Worm (Caenorhabditis elegans) whole organism, L1 larva: ENCODE data around the gene spp-10.

ENCODE experiments used
- C16A3.4 ChIP-seq: fragments of 150-350 bp; optimal IDR thresholded peaks from 2 replicates; lab custom pipeline; 2014; ENCODE audit warnings: missing biosample characterization, missing genetic modification characterization
- C34B4.2 ChIP-seq: sonication (generic microtip); optimal IDR thresholded peaks from 2 replicates; lab custom pipeline; 2017; ENCODE audit warnings: mild to moderate bottlenecking, missing genetic modification characterization, missing compliant biosample characterization
- F16B12.6 ChIP-seq: fragments of 150-350 bp; optimal IDR thresholded peaks from 2 replicates; lab custom pipeline; 2014; ENCODE audit warnings: missing biosample characterization, missing genetic modification characterization
- aha-1 ChIP-seq: fragments of 150-350 bp; optimal IDR thresholded peaks from 2 replicates; lab custom pipeline; 2014; ENCODE audit warnings: missing biosample characterization, missing genetic modification characterization
- alr-1 ChIP-seq: fragments of 200-800 bp; sonication (Bioruptor generic); optimal IDR thresholded peaks from 2 replicates; lab custom pipeline; 2018; ENCODE audit warnings: borderline replicate concordance, mild to moderate bottlenecking, missing genetic modification characterization, missing compliant biosample characterization
- aly-2 ChIP-seq: fragments of 150-350 bp; optimal IDR thresholded peaks from 2 replicates; lab custom pipeline; 2014; ENCODE audit warnings: missing biosample characterization, missing genetic modification characterization
- ama-1 ChIP-seq: fragments of 150-350 bp; optimal IDR thresholded peaks from 2 replicates; lab custom pipeline; 2014
- blmp-1 ChIP-seq: fragments of 150-350 bp; optimal IDR thresholded peaks from 2 replicates; lab custom pipeline; 2014; ENCODE audit warnings: missing biosample characterization, missing genetic modification characterization
- dpl-1 ChIP-seq, 3 experiments: fragments of 150-350 bp in 2 of 3; sonication (generic microtip) in 1 of 3; optimal IDR thresholded peaks; 2 replicates each; lab custom pipeline; 2014 to 2017; ENCODE audit warnings: missing biosample characterization in 3 of 3, missing genetic modification characterization in 3 of 3, missing genetic modification reagents in 3 of 3
- dsc-1 ChIP-seq: sonication (generic microtip); optimal IDR thresholded peaks from 2 replicates; lab custom pipeline; 2016; ENCODE audit warnings: mild to moderate bottlenecking, missing genetic modification characterization, missing compliant biosample characterization
- efl-3 ChIP-seq: fragments of 200-800 bp; sonication (Bioruptor generic); optimal IDR thresholded peaks from 2 replicates; lab custom pipeline; 2018; ENCODE audit warnings: mild to moderate bottlenecking, missing genetic modification characterization, missing compliant biosample characterization
- egl-27 ChIP-seq, 2 experiments: fragments of 150-350 bp in 1 of 2; sonication (generic microtip); optimal IDR thresholded peaks; 3 replicates each; lab custom pipeline; 2017 to 2018; ENCODE audit warnings: missing biosample characterization in 2 of 2, missing genetic modification characterization in 2 of 2, missing genetic modification reagents in 2 of 2
- elt-2 ChIP-seq: sonication (generic microtip); optimal IDR thresholded peaks from 2 replicates; lab custom pipeline; 2016; ENCODE audit warnings: missing genetic modification characterization, mild to moderate bottlenecking, inconsistent platforms, missing compliant biosample characterization, missing genetic modification reagents
- ets-5 ChIP-seq: fragments of 200-800 bp; sonication (Bioruptor generic); IDR thresholded peaks from 2 replicates; pipeline ENCODE4 v1.3.6; 2022; ENCODE audit warnings: missing genetic modification characterization, missing compliant biosample characterization
- grh-1 ChIP-seq: fragments of 200-800 bp; sonication (Bioruptor generic); IDR thresholded peaks from 2 replicates; pipeline ENCODE4 v1.3.6; 2022; ENCODE audit warnings: missing genetic modification reagents, missing genetic modification characterization, missing compliant biosample characterization
- hlh-17 ChIP-seq: fragments of 200-800 bp; sonication (Bioruptor generic); optimal IDR thresholded peaks from 2 replicates; lab custom pipeline; 2018; ENCODE audit warnings: missing genetic modification characterization, mild to moderate bottlenecking, missing compliant biosample characterization, moderate library complexity, borderline replicate concordance
- hlh-4 ChIP-seq: sonication (generic microtip); optimal IDR thresholded peaks from 2 replicates; lab custom pipeline; 2016; ENCODE audit warnings: mild to moderate bottlenecking, missing genetic modification characterization, missing compliant biosample characterization
- hpl-2 ChIP-seq: fragments of 150-350 bp; optimal IDR thresholded peaks from 2 replicates; lab custom pipeline; 2014; ENCODE audit warnings: missing biosample characterization, missing genetic modification reagents, missing genetic modification characterization
- irx-1 ChIP-seq: sonication (generic microtip); optimal IDR thresholded peaks from 2 replicates; lab custom pipeline; 2016; ENCODE audit warnings: missing genetic modification characterization, missing compliant biosample characterization
- isw-1 ChIP-seq: fragments of 200-800 bp; sonication (Bioruptor generic); IDR thresholded peaks from 2 replicates; pipeline ENCODE4 v1.3.6; 2022; ENCODE audit warnings: missing genetic modification characterization, missing compliant biosample characterization
- jun-1 ChIP-seq: fragments of 150-350 bp; optimal IDR thresholded peaks from 2 replicates; lab custom pipeline; 2014; ENCODE audit warnings: missing biosample characterization, missing genetic modification reagents, missing genetic modification characterization
- lin-13 ChIP-seq: fragments of 150-350 bp; optimal IDR thresholded peaks from 2 replicates; lab custom pipeline; 2014; ENCODE audit warnings: missing biosample characterization, missing genetic modification reagents, missing genetic modification characterization
- lin-14 ChIP-seq: fragments of 200-800 bp; sonication (Bioruptor generic); optimal IDR thresholded peaks from 2 replicates; lab custom pipeline; 2018; ENCODE audit warnings: mild to moderate bottlenecking, missing genetic modification characterization, moderate library complexity, missing compliant biosample characterization
- lin-39 ChIP-seq: fragments of 150-350 bp; optimal IDR thresholded peaks from 2 replicates; lab custom pipeline; 2014; ENCODE audit warnings: missing biosample characterization, missing genetic modification reagents, missing genetic modification characterization
- lir-3 ChIP-seq: sonication (generic microtip); optimal IDR thresholded peaks from 2 replicates; lab custom pipeline; 2016; ENCODE audit warnings: mild to moderate bottlenecking, missing genetic modification characterization, moderate library complexity, missing compliant biosample characterization; ENCODE audit not compliant: poor library complexity
- mdl-1 ChIP-seq, 2 experiments: fragments of 150-350 bp; optimal IDR thresholded peaks; 2 replicates each; lab custom pipeline; 2014 to 2017; ENCODE audit warnings: missing biosample characterization in 2 of 2, missing genetic modification characterization in 2 of 2, inconsistent platforms in 1 of 2
- mep-1 ChIP-seq: fragments of 150-350 bp; optimal IDR thresholded peaks from 2 replicates; lab custom pipeline; 2014; ENCODE audit warnings: missing biosample characterization, missing genetic modification characterization
- nhr-12 ChIP-seq: sonication (generic microtip); optimal IDR thresholded peaks from 2 replicates; lab custom pipeline; 2017; ENCODE audit warnings: missing biosample characterization, missing genetic modification characterization
- nhr-237 ChIP-seq: fragments of 150-350 bp; optimal IDR thresholded peaks from 2 replicates; lab custom pipeline; 2014; ENCODE audit warnings: missing biosample characterization, missing genetic modification characterization
- nhr-71 ChIP-seq: sonication (generic microtip); optimal IDR thresholded peaks from 2 replicates; lab custom pipeline; 2016; ENCODE audit warnings: mild to moderate bottlenecking, missing genetic modification characterization, moderate library complexity, missing compliant biosample characterization
- nhr-76 ChIP-seq: sonication (generic microtip); optimal IDR thresholded peaks from 2 replicates; lab custom pipeline; 2017; ENCODE audit warnings: missing biosample characterization, missing genetic modification characterization
- nhr-77 ChIP-seq: fragments of 150-350 bp; optimal IDR thresholded peaks from 2 replicates; lab custom pipeline; 2014; ENCODE audit warnings: missing biosample characterization, missing genetic modification characterization
- nhr-84 ChIP-seq: sonication (generic microtip); optimal IDR thresholded peaks from 2 replicates; lab custom pipeline; 2017; ENCODE audit warnings: missing biosample characterization, missing genetic modification characterization
- nhr-90 ChIP-seq: sonication (generic microtip); optimal IDR thresholded peaks from 2 replicates; lab custom pipeline; 2016; ENCODE audit warnings: mild to moderate bottlenecking, missing genetic modification characterization, missing compliant biosample characterization; ENCODE audit not compliant: poor library complexity
- pag-3 ChIP-seq: sonication (generic microtip); optimal IDR thresholded peaks from 2 replicates; lab custom pipeline; 2017; ENCODE audit warnings: missing genetic modification characterization, mild to moderate bottlenecking, missing compliant biosample characterization, antibody characterized with exemption, borderline replicate concordance; ENCODE audit not compliant: insufficient read depth
- pax-3 ChIP-seq: fragments of 200-800 bp; sonication (Bioruptor generic); optimal IDR thresholded peaks from 2 replicates; lab custom pipeline; 2018; ENCODE audit warnings: mild to moderate bottlenecking, missing genetic modification characterization, moderate library complexity, missing compliant biosample characterization
- rnt-1 ChIP-seq: sonication (generic microtip); optimal IDR thresholded peaks from 2 replicates; lab custom pipeline; 2016; ENCODE audit warnings: mild to moderate bottlenecking, missing genetic modification characterization, moderate library complexity, missing compliant biosample characterization
- snpc-4 ChIP-seq: fragments of 150-350 bp; optimal IDR thresholded peaks from 2 replicates; lab custom pipeline; 2014; ENCODE audit warnings: missing biosample characterization, missing genetic modification characterization
- snu-23 ChIP-seq: sonication (generic microtip); optimal IDR thresholded peaks from 2 replicates; lab custom pipeline; 2016; ENCODE audit warnings: missing genetic modification characterization, missing compliant biosample characterization
- swsn-7 ChIP-seq: sonication (generic microtip); optimal IDR thresholded peaks from 2 replicates; lab custom pipeline; 2016; ENCODE audit warnings: missing genetic modification characterization, missing compliant biosample characterization
- tbx-2 ChIP-seq: sonication (generic microtip); optimal IDR thresholded peaks from 2 replicates; lab custom pipeline; 2016; ENCODE audit warnings: missing genetic modification characterization, missing compliant biosample characterization
- unc-130 ChIP-seq: fragments of 150-350 bp; optimal IDR thresholded peaks from 2 replicates; lab custom pipeline; 2017; ENCODE audit warnings: missing biosample characterization, missing genetic modification characterization, inconsistent platforms
- unc-86 ChIP-seq: sonication (generic microtip); optimal IDR thresholded peaks from 2 replicates; lab custom pipeline; 2016; ENCODE audit warnings: missing genetic modification characterization, missing compliant biosample characterization
- unc-98 ChIP-seq: fragments of 200-800 bp; sonication (Bioruptor generic); IDR thresholded peaks from 2 replicates; pipeline ENCODE4 v1.3.6; 2022; ENCODE audit warnings: missing genetic modification characterization, missing compliant biosample characterization
- xbp-1 ChIP-seq: sonication (generic microtip); optimal IDR thresholded peaks from 2 replicates; lab custom pipeline; 2016; ENCODE audit warnings: missing genetic modification characterization, missing compliant biosample characterization
- zag-1 ChIP-seq: fragments of 150-350 bp; optimal IDR thresholded peaks from 2 replicates; lab custom pipeline; 2014; ENCODE audit warnings: missing biosample characterization, missing genetic modification characterization
- ztf-11 ChIP-seq, 2 experiments: sonication (generic microtip); optimal IDR thresholded peaks; 2 replicates each; lab custom pipeline; 2016 to 2017; ENCODE audit warnings: missing genetic modification characterization in 2 of 2, missing biosample characterization in 1 of 2, missing compliant biosample characterization in 1 of 2
- ztf-4 ChIP-seq: fragments of 150-350 bp; optimal IDR thresholded peaks from 2 replicates; lab custom pipeline; 2014; ENCODE audit warnings: missing biosample characterization, missing genetic modification characterization

spp-10 gene

DNA sequence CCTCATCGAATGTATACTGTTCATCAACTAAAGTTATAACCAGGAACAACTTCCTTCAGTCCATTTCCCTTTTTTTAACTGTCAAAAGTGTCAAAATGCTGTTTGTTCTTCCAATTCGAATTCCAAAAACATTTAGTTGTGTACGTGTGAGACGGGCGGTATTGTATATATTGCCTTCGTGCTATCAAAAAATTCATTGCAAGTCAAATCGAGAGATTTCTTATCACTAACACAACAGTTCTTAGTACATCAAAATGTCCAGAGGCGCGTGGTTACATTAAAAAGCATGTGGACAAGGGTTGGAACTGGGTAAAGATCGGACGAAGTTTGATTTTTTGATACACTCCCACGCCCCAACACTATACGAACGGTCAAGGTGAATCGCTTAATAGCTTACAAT is 51.4 kb downstream of the spp-10 start (continued):
- TF ChIP-seq ztf-11 (tag; optimal IDR thresholded peaks at IDR 0.05; lab: Kevin White, UChicago) = no peak
- no peak for TF ChIP-seq unc-86 (tag; lab: Kevin White, UChicago)
- TF ChIP-seq C34B4.2 (tag; lab: Kevin White, UChicago) = no peak
- TF ChIP-seq tbx-2 = no peak
- peak; percentile 75 for TF ChIP-seq blmp-1
- peak; percentile 31 for TF ChIP-seq jun-1
- no peak for TF ChIP-seq xbp-1 (tag; lab: Kevin White, UChicago)
- no peak for TF ChIP-seq pag-3 (tag; lab: Kevin White, UChicago)
- no peak for TF ChIP-seq efl-3 (GFP tag; lab: Kevin White, UChicago)
- TF ChIP-seq nhr-71 = peak; percentile 55
- no peak for TF ChIP-seq unc-98
- peak; percentile 39; the same call in 1 of the 2 replicates for TF ChIP-seq grh-1 (GFP tag; lab: Robert Waterston, UW)
- TF ChIP-seq ztf-4 (tag; lab: Kevin White, UChicago) = peak; percentile 32
- TF ChIP-seq unc-130 (tag; lab: Kevin White, UChicago) = peak; percentile 72
- TF ChIP-seq nhr-90 (tag; lab: Kevin White, UChicago) = peak; percentile 62
- TF ChIP-seq lin-14 (GFP tag; lab: Kevin White, UChicago) = peak; percentile 65
- peak in 1 of 2 experiments; percentile 87 for TF ChIP-seq mdl-1 (tag; optimal IDR thresholded peaks at IDR 0.05; lab: Kevin White, UChicago)

DNA sequence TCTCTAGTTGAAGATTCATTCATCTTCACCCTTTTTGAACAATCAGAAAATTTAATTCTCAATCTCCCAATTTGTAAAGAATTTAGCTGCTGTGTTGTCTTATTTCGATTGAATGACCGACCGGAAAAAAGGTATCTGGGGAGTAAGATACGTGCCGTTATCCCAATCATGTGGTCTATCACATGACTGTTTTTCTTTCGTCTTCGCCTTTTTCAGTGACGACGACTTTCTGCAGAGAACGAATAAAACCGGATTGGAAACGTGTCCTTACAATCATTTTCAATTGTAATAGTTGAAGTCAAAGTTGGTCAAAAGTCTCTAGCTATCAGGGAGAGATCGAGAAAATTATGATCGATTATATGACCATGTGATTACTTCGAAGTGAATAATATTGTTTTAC is 52.1 kb downstream of the spp-10 start:
- TF ChIP-seq unc-130 (tag; lab: Kevin White, UChicago) = peak; percentile 78
- no peak for TF ChIP-seq ztf-11 (tag; optimal IDR thresholded peaks at IDR 0.05; lab: Kevin White, UChicago)
- peak; percentile 22 for TF ChIP-seq jun-1
- no peak for TF ChIP-seq pax-3 (tag; lab: Kevin White, UChicago)
- TF ChIP-seq nhr-84 (tag; lab: Kevin White, UChicago) = no peak
- TF ChIP-seq dsc-1 (tag; lab: Kevin White, UChicago) = no peak
- peak; percentile 26 for TF ChIP-seq lin-13
- TF ChIP-seq aly-2 (tag; lab: Kevin White, UChicago) = no peak
- peak; percentile 69 for TF ChIP-seq irx-1 (tag; lab: Kevin White, UChicago)
- no peak for TF ChIP-seq ets-5 (GFP tag; lab: Robert Waterston, UW)
- TF ChIP-seq mep-1 (tag; lab: Kevin White, UChicago) = peak; percentile 77
- peak; percentile 29 for TF ChIP-seq ztf-4 (tag; lab: Kevin White, UChicago)
- peak; percentile 92 for TF ChIP-seq blmp-1
- peak; percentile 6 for TF ChIP-seq lir-3 (tag; lab: Kevin White, UChicago)
- TF ChIP-seq egl-27 (tag; optimal IDR thresholded peaks at IDR 0.05; lab: Kevin White, UChicago) = no peak
- no peak for TF ChIP-seq alr-1 (tag; lab: Kevin White, UChicago)
- TF ChIP-seq pag-3 (tag; lab: Kevin White, UChicago) = no peak
- no peak for TF ChIP-seq ama-1 (lab: Kevin White, UChicago)
- TF ChIP-seq elt-2 (tag; lab: Kevin White, UChicago) = no peak
- TF ChIP-seq nhr-237 (tag; lab: Kevin White, UChicago) = no peak
- peak; percentile 72 for TF ChIP-seq xbp-1 (tag; lab: Kevin White, UChicago)
- TF ChIP-seq C34B4.2 (tag; lab: Kevin White, UChicago) = no peak
- TF ChIP-seq lin-39 = no peak
- TF ChIP-seq hlh-17 (GFP tag; lab: Kevin White, UChicago) = no peak
- TF ChIP-seq isw-1 = no peak
- TF ChIP-seq C16A3.4 (tag; lab: Kevin White, UChicago) = peak; percentile 47
- peak; percentile 72 for TF ChIP-seq tbx-2
- TF ChIP-seq hlh-4 = no peak
- TF ChIP-seq F16B12.6 (tag; lab: Kevin White, UChicago) = no peak
- peak in 2 of 3 experiments; percentile 33 to 46 for TF ChIP-seq dpl-1 (GFP tag; optimal IDR thresholded peaks at IDR 0.05; lab: Kevin White, UChicago)
- TF ChIP-seq lin-14 (GFP tag; lab: Kevin White, UChicago) = peak; percentile 82
- TF ChIP-seq snu-23 = peak; percentile 73
- peak in 1 of 2 experiments; percentile 76 for TF ChIP-seq mdl-1 (tag; optimal IDR thresholded peaks at IDR 0.05; lab: Kevin White, UChicago)
- TF ChIP-seq nhr-12 (tag; lab: Kevin White, UChicago) = no peak
- TF ChIP-seq nhr-71 = peak; percentile 92
- TF ChIP-seq aha-1 = peak; percentile 3
- TF ChIP-seq rnt-1 (tag; lab: Kevin White, UChicago) = no peak
- TF ChIP-seq zag-1 (tag; lab: Kevin White, UChicago) = no peak
- TF ChIP-seq hpl-2 (GFP tag; lab: Kevin White, UChicago) = no peak
- no peak for TF ChIP-seq nhr-77 (tag; lab: Kevin White, UChicago)
- TF ChIP-seq efl-3 (GFP tag; lab: Kevin White, UChicago) = no peak
- TF ChIP-seq swsn-7 (tag; lab: Kevin White, UChicago) = peak; percentile 46
- TF ChIP-seq grh-1 (GFP tag; lab: Robert Waterston, UW) = peak; percentile 95
- no peak for TF ChIP-seq nhr-76
- no peak for TF ChIP-seq snpc-4 (tag; lab: Kevin White, UChicago)
